Worm (Caenorhabditis elegans) whole organism, L3 larva: ENCODE measurements around the gene F10D7.3.

Experiments used
- ceh-28 ChIP-seq: fragments of 150-350 bp; optimal IDR thresholded peaks from 2 replicates; lab custom pipeline; 2014; ENCODE audit warnings: missing biosample characterization, missing genetic modification reagents, missing genetic modification characterization
- ceh-82 ChIP-seq: fragments of 150-350 bp; optimal IDR thresholded peaks from 2 replicates; lab custom pipeline; 2014; ENCODE audit warnings: missing biosample characterization, missing genetic modification characterization
- nfya-1 ChIP-seq: sonication (generic microtip); optimal IDR thresholded peaks from 2 replicates; lab custom pipeline; 2017; ENCODE audit warnings: missing genetic modification characterization, mild to moderate bottlenecking, missing compliant biosample characterization, antibody characterized with exemption, moderate library complexity; ENCODE audit not compliant: insufficient read depth

DNA sequence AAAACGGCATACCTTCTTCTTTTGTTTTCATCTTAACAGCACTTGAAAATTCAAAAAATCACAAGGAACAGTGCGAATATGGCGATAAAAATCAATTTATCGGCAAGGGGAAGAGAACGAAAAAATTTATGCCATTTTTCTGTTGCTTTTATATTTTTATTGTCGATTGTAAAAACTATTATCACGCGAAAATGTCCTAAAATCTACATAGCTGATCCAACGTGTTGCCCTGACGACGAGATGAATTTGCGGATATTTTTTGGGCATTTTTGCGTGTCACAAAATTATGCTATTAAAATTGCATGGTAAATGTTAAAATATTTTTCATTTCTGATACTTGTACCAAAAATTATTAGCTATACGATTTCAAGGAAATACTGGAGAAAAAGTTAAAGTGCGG lies 7.5 kb upstream of the F10D7.3 start, which contains the start of gene F10D7.4:
- no peak for TF ChIP-seq ceh-82 (tag; lab: Kevin White, UChicago)
- TF ChIP-seq ceh-28 (tag; lab: Kevin White, UChicago) = no peak
- TF ChIP-seq nfya-1 (tag; lab: Kevin White, UChicago) = no peak
